Worm (Caenorhabditis elegans) whole organism, late embryonic: Measurements from ENCODE around the gene snai-1.

ENCODE experiments used
- C08G9.2 ChIP-seq: sonication (generic microtip); optimal IDR thresholded peaks from 2 replicates; lab custom pipeline; 2016; ENCODE audit warnings: mild to moderate bottlenecking, missing genetic modification characterization, moderate library complexity, missing compliant biosample characterization
- T23F11.4 ChIP-seq: fragments of 200-800 bp; sonication (Bioruptor generic); optimal IDR thresholded peaks from 2 replicates; lab custom pipeline; 2018; ENCODE audit warnings: mild to moderate bottlenecking, missing genetic modification characterization, missing compliant biosample characterization
- ahr-1 ChIP-seq: sonication (generic microtip); optimal IDR thresholded peaks from 2 replicates; lab custom pipeline; 2016; ENCODE audit warnings: missing genetic modification characterization, missing compliant biosample characterization
- ceh-18 ChIP-seq: sonication (generic microtip); optimal IDR thresholded peaks from 2 replicates; lab custom pipeline; 2016; ENCODE audit warnings: missing genetic modification characterization, missing compliant biosample characterization
- ceh-19 ChIP-seq: fragments of 200-800 bp; sonication (Bioruptor generic); optimal IDR thresholded peaks from 2 replicates; lab custom pipeline; 2018; ENCODE audit warnings: mild to moderate bottlenecking, missing genetic modification characterization, missing compliant biosample characterization
- ceh-2 ChIP-seq: sonication (generic microtip); optimal IDR thresholded peaks from 2 replicates; lab custom pipeline; 2016; ENCODE audit warnings: missing genotype, missing genetic modification characterization, missing compliant biosample characterization
- ceh-24 ChIP-seq: sonication (generic microtip); optimal IDR thresholded peaks from 2 replicates; lab custom pipeline; 2016; ENCODE audit warnings: mild to moderate bottlenecking, missing genetic modification characterization, missing compliant biosample characterization
- ceh-30 ChIP-seq: fragments of 150-350 bp; optimal IDR thresholded peaks from 2 replicates; lab custom pipeline; 2014; ENCODE audit warnings: missing biosample characterization, missing genetic modification characterization
- ceh-45 ChIP-seq: fragments of 200-800 bp; sonication (Bioruptor generic); IDR thresholded peaks from 2 replicates; pipeline ENCODE4 v1.3.6; 2022; ENCODE audit warnings: missing genetic modification reagents, missing genetic modification characterization, missing compliant biosample characterization
- ceh-48 ChIP-seq: sonication (generic microtip); optimal IDR thresholded peaks from 2 replicates; lab custom pipeline; 2016; ENCODE audit warnings: missing genetic modification characterization, inconsistent platforms, missing compliant biosample characterization
- che-1 ChIP-seq: sonication (generic microtip); optimal IDR thresholded peaks from 2 replicates; lab custom pipeline; 2016; ENCODE audit warnings: mild to moderate bottlenecking, missing genetic modification characterization, missing compliant biosample characterization
- dve-1 ChIP-seq: sonication (generic microtip); optimal IDR thresholded peaks from 2 replicates; lab custom pipeline; 2017; ENCODE audit warnings: antibody characterized with exemption, mild to moderate bottlenecking, missing genetic modification characterization, missing compliant biosample characterization
- elt-2 ChIP-seq: sonication (generic microtip); optimal IDR thresholded peaks from 2 replicates; lab custom pipeline; 2016; ENCODE audit warnings: missing genetic modification reagents, missing genetic modification characterization, missing compliant biosample characterization
- fax-1 ChIP-seq: sonication (generic microtip); optimal IDR thresholded peaks from 2 replicates; lab custom pipeline; 2016; ENCODE audit warnings: missing genotype, missing genetic modification characterization, missing compliant biosample characterization
- fkh-10 ChIP-seq: fragments of 150-350 bp; optimal IDR thresholded peaks from 2 replicates; lab custom pipeline; 2014; ENCODE audit warnings: missing biosample characterization, missing genetic modification reagents, missing genetic modification characterization
- hlh-13 ChIP-seq: fragments of 200-800 bp; sonication (Bioruptor generic); optimal IDR thresholded peaks from 2 replicates; lab custom pipeline; 2018; ENCODE audit warnings: mild to moderate bottlenecking, missing genetic modification characterization, missing compliant biosample characterization
- hlh-15 ChIP-seq: sonication (generic microtip); optimal IDR thresholded peaks from 2 replicates; lab custom pipeline; 2016; ENCODE audit warnings: missing genetic modification characterization, missing compliant biosample characterization
- hlh-6 ChIP-seq: sonication (generic microtip); optimal IDR thresholded peaks from 2 replicates; lab custom pipeline; 2016; ENCODE audit warnings: missing genotype, missing genetic modification characterization, missing compliant biosample characterization
- lim-6 ChIP-seq: sonication (generic microtip); optimal IDR thresholded peaks from 2 replicates; lab custom pipeline; 2016; ENCODE audit warnings: missing genetic modification characterization, missing compliant biosample characterization
- lin-11 ChIP-seq: fragments of 200-800 bp; sonication (Bioruptor generic); optimal IDR thresholded peaks from 2 replicates; lab custom pipeline; 2018; ENCODE audit warnings: mild to moderate bottlenecking, missing genetic modification characterization, missing compliant biosample characterization
- mec-3 ChIP-seq: sonication (generic microtip); optimal IDR thresholded peaks from 2 replicates; lab custom pipeline; 2016; ENCODE audit warnings: borderline replicate concordance, missing genetic modification characterization, missing compliant biosample characterization
- nfya-1 ChIP-seq: sonication (generic microtip); optimal IDR thresholded peaks from 2 replicates; lab custom pipeline; 2017; ENCODE audit warnings: missing genetic modification characterization, mild to moderate bottlenecking, missing compliant biosample characterization, antibody characterized with exemption, moderate library complexity
- nhr-232 ChIP-seq: sonication (generic microtip); optimal IDR thresholded peaks from 2 replicates; lab custom pipeline; 2016; ENCODE audit warnings: missing genetic modification characterization, missing compliant biosample characterization
- npax-4 ChIP-seq: sonication (generic microtip); optimal IDR thresholded peaks from 2 replicates; lab custom pipeline; 2016; ENCODE audit warnings: missing genetic modification characterization, missing compliant biosample characterization
- pag-3 ChIP-seq: sonication (generic microtip); optimal IDR thresholded peaks from 2 replicates; lab custom pipeline; 2016; ENCODE audit warnings: missing compliant biosample characterization, missing genetic modification characterization, borderline replicate concordance
- pqm-1 ChIP-seq: sonication (generic microtip); optimal IDR thresholded peaks from 2 replicates; lab custom pipeline; 2016; ENCODE audit warnings: missing genetic modification characterization, missing compliant biosample characterization
- pros-1 ChIP-seq: fragments of 150-350 bp; optimal IDR thresholded peaks from 2 replicates; lab custom pipeline; 2014; ENCODE audit warnings: missing biosample characterization, missing genetic modification reagents, missing genetic modification characterization
- sdc-2 ChIP-seq: sonication (generic microtip); optimal IDR thresholded peaks from 2 replicates; lab custom pipeline; 2016; ENCODE audit warnings: missing genotype, missing genetic modification characterization, missing compliant biosample characterization
- sox-4 ChIP-seq: sonication (generic microtip); optimal IDR thresholded peaks from 2 replicates; lab custom pipeline; 2017; ENCODE audit warnings: mild to moderate bottlenecking, missing genetic modification characterization, inconsistent platforms, missing compliant biosample characterization
- tbx-7 ChIP-seq: sonication (generic microtip); optimal IDR thresholded peaks from 2 replicates; lab custom pipeline; 2016; ENCODE audit warnings: missing genotype, missing genetic modification characterization, missing compliant biosample characterization
- unc-42 ChIP-seq: sonication (generic microtip); optimal IDR thresholded peaks from 2 replicates; lab custom pipeline; 2016; ENCODE audit warnings: missing genotype, missing genetic modification characterization, missing compliant biosample characterization
- ztf-16 ChIP-seq: sonication (generic microtip); optimal IDR thresholded peaks from 2 replicates; lab custom pipeline; 2017; ENCODE audit warnings: missing genetic modification characterization, missing compliant biosample characterization

Gene snai-1

DNA sequence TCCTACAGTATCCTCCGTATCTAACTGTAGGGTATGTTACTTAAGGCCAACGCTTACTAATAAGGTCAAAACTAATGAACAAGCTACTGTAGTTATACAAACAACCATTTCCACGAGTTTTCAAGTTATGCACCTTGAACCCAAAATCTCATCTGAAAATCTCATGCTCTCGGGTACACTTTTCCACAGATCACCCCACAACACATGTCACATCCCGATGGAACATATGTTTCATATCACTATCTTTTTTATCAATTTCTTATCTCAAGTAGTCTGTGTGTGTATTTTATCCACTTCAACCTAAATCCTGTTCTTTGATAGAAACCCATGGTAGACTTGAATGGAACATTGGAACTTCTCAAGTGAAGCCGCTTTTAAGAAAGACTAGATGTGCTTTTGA, 13.2 kb downstream of the snai-1 start:
- TF ChIP-seq C08G9.2 (tag; lab: Kevin White, UChicago): no peak

- TF ChIP-seq tbx-7 (no peak), ceh-19 (GFP tag; lab: Kevin White, UChicago) (no peak)
Measured at ce11 chrIV:299190-299589, 14.3 kb downstream of the snai-1 start.

DNA sequence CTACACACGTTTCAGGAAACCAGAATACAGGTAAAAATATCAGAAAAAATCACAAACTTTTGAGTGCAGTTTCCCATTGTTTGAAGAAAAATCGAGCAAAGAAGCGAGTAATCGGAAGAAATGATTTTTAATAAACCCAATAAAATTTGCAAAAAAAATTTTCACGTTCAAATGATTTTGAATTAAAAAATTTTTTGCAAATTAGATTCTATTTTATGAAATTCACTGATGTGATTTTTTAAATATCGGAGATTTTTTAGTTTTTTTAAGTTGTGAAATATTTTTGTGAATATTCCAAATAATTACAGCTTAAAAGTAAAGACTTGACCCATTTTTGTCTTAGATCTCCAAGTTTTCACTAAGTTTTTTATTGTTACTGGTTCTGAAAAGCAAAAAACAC, 15.3 kb downstream of the snai-1 start, which contains the start of gene pnp-1:
Gene pnp-1, minus strand, starts transcription at position 101 of the 400 bp plus-strand sequence.
- no peak for TF ChIP-seq dve-1
- TF ChIP-seq tbx-7: no peak
- no peak for TF ChIP-seq ceh-24 (tag; lab: Kevin White, UChicago)
- no peak for TF ChIP-seq npax-4 (tag; lab: Kevin White, UChicago)
- TF ChIP-seq nfya-1 (tag; lab: Kevin White, UChicago): no peak
- TF ChIP-seq fkh-10: no peak
- TF ChIP-seq ceh-45: no peak
- no peak for TF ChIP-seq nhr-232 (tag; lab: Kevin White, UChicago)
- TF ChIP-seq pag-3 (tag; lab: Kevin White, UChicago): no peak
- no peak for TF ChIP-seq unc-42 (tag; lab: Kevin White, UChicago)
- no peak for TF ChIP-seq ceh-2
- no peak for TF ChIP-seq hlh-13 (GFP tag; lab: Kevin White, UChicago)

DNA sequence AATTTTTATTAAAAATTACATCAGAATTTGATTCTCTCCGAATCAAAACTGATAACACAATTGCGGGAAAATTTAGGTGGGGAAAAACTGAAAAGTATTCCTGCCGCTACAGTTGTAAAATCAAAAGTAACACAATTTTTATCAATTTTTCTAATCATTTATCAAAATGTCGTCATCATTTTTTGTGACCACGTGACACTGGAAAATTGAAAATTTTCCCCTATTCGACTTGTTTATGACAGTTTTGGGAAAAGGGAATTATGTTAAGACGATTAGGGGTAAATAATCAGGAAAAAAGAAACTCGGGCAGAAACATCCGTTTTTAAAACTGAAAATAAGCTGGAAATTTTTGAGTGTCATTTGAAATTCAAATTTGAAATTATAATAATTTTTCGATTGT, 16.7 kb downstream of the snai-1 start:
- TF ChIP-seq ztf-16 (tag; lab: Kevin White, UChicago): no peak
- peak; percentile 20 for TF ChIP-seq elt-2

- TF ChIP-seq ceh-45 (no peak), elt-2 (peak; percentile 80)
Measured at ce11 chrIV:295734-296201, 17.7 kb downstream of the snai-1 start.

- no peak for TF ChIP-seq sox-4 (tag; lab: Kevin White, UChicago)
- no peak for TF ChIP-seq ceh-24 (tag; lab: Kevin White, UChicago)
- TF ChIP-seq lin-11: no peak
- no peak for TF ChIP-seq che-1 (tag; lab: Kevin White, UChicago)
- no peak for TF ChIP-seq hlh-15 (tag; lab: Kevin White, UChicago)
- TF ChIP-seq nfya-1 (tag; lab: Kevin White, UChicago): no peak
- no peak for TF ChIP-seq hlh-6 (tag; lab: Kevin White, UChicago)
- no peak for TF ChIP-seq fax-1 (tag; lab: Kevin White, UChicago)
- no peak for TF ChIP-seq ceh-30
- TF ChIP-seq lim-6 (tag; lab: Kevin White, UChicago): no peak
- TF ChIP-seq ceh-48 (tag; lab: Kevin White, UChicago): no peak
- no peak for TF ChIP-seq C08G9.2 (tag; lab: Kevin White, UChicago)
- no peak for TF ChIP-seq T23F11.4 (GFP tag; lab: Kevin White, UChicago)
- no peak for TF ChIP-seq ztf-16 (tag; lab: Kevin White, UChicago)
- TF ChIP-seq pqm-1 (tag; lab: Kevin White, UChicago): no peak
- no peak for TF ChIP-seq pros-1
- no peak for TF ChIP-seq mec-3 (tag; lab: Kevin White, UChicago)
Measured at ce11 chrIV:294737-295136, 18.8 kb downstream of the snai-1 start.

DNA sequence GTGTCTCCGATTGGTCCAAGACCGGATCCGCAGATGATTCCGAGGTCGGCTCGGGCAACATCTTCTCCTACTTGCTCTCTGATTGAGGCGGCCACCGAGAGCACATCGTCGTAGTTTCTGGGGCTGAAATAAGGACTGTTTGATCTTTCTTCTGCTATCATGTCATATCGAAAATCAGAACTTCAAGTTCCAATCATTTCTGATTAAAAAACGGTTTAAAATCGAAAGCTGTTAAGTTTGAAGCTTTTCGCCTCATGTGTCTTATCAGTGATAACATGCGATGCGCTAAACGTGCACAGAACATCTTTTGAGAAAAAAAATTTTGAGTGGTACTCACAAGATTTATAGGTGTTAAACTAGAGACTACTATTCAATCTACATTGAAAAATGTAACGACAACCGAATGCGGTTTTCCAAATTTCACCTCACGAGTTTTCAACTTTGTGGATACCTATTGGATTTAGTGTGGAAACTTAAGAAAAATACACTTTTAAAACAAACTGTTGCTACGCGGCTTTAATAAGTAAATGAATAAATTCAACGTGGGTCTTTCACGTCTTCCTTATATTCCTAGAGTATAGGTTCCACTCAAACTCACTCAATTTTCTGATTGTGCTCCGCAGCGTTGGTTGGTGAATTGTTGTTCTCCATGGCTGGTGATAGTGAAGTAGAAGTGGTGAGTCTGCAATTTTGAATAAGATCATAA, 19.4 kb downstream of the snai-1 start:
- TF ChIP-seq sdc-2 (tag; lab: Kevin White, UChicago) (no peak), ahr-1 (tag; lab: Kevin White, UChicago) (no peak), lin-11 (no peak), ceh-18 (tag; lab: Kevin White, UChicago) (no peak), ceh-2 (no peak)
